Fruit fly (Drosophila melanogaster) whole organism, adult: ENCODE data around the gene CG45075.

Experiments used
- CG11617 ChIP-seq: fragments of 200-800 bp; sonication (Bioruptor generic); optimal IDR thresholded peaks from 2 replicates; lab custom pipeline; 2017; ENCODE audit warnings: mild to moderate bottlenecking, missing biosample characterization, missing genetic modification reagents, missing genetic modification characterization
- CG12768 ChIP-seq: fragments of 200-800 bp; sonication (Bioruptor generic); optimal IDR thresholded peaks from 2 replicates; lab custom pipeline; 2017; ENCODE audit warnings: missing biosample characterization, missing genetic modification characterization, mild to moderate bottlenecking, moderate library complexity, missing genetic modification reagents
- CG14711 ChIP-seq: fragments of 200-800 bp; sonication (Bioruptor generic); optimal IDR thresholded peaks from 2 replicates; lab custom pipeline; 2018; ENCODE audit warnings: missing biosample characterization, mild to moderate bottlenecking, missing genetic modification characterization, moderate library complexity
- CG1620 ChIP-seq: fragments of 200-800 bp; sonication (Bioruptor generic); optimal IDR thresholded peaks from 2 replicates; lab custom pipeline; 2016; ENCODE audit warnings: missing biosample characterization, missing genetic modification characterization
- CG33017 ChIP-seq: fragments of 200-800 bp; sonication (Bioruptor generic); optimal IDR thresholded peaks from 2 replicates; lab custom pipeline; 2018; ENCODE audit warnings: missing biosample characterization, mild to moderate bottlenecking, missing genetic modification characterization, moderate library complexity
- CG5204 ChIP-seq: fragments of 200-800 bp; sonication (Bioruptor generic); optimal IDR thresholded peaks from 2 replicates; lab custom pipeline; 2016; ENCODE audit warnings: missing biosample characterization, missing genetic modification characterization
- CG7045 ChIP-seq: fragments of 200-800 bp; sonication (Bioruptor generic); optimal IDR thresholded peaks from 2 replicates; lab custom pipeline; 2017; ENCODE audit warnings: missing biosample characterization, mild to moderate bottlenecking, missing genetic modification characterization
- CG7101 ChIP-seq: fragments of 200-800 bp; sonication (Bioruptor generic); optimal IDR thresholded peaks from 2 replicates; lab custom pipeline; 2018; ENCODE audit warnings: missing biosample characterization, mild to moderate bottlenecking, missing genetic modification characterization, moderate library complexity
- Clk ChIP-seq: fragments of 200-800 bp; sonication (Bioruptor generic); optimal IDR thresholded peaks from 2 replicates; lab custom pipeline; 2017; ENCODE audit warnings: missing biosample characterization, missing genetic modification characterization
- Crg-1 ChIP-seq: fragments of 200-800 bp; sonication (Bioruptor generic); optimal IDR thresholded peaks from 2 replicates; lab custom pipeline; 2016; ENCODE audit warnings: missing biosample characterization, missing genetic modification characterization
- Hr96 ChIP-seq: fragments of 200-800 bp; sonication (Bioruptor generic); optimal IDR thresholded peaks from 2 replicates; lab custom pipeline; 2016; ENCODE audit warnings: missing biosample characterization, missing genetic modification characterization
- Mnt ChIP-seq: fragments of 200-800 bp; sonication (Bioruptor generic); optimal IDR thresholded peaks from 2 replicates; lab custom pipeline; 2016; ENCODE audit warnings: missing biosample characterization, mild to moderate bottlenecking, missing genetic modification characterization
- bab1 ChIP-seq: fragments of 200-800 bp; sonication (Bioruptor generic); optimal IDR thresholded peaks from 3 replicates; lab custom pipeline; 2019; ENCODE audit warnings: missing biosample characterization, mild to moderate bottlenecking, missing genetic modification characterization, moderate library complexity
- cic ChIP-seq: fragments of 200-800 bp; sonication (Bioruptor generic); optimal IDR thresholded peaks from 2 replicates; lab custom pipeline; 2017; ENCODE audit warnings: missing biosample characterization, mild to moderate bottlenecking, missing genetic modification characterization, moderate library complexity
- cnc ChIP-seq, 2 experiments: fragments of >200 bp; optimal IDR thresholded peaks; 2 replicates each; lab custom pipeline; 2017
- kay ChIP-seq: fragments of 200-800 bp; sonication (Bioruptor generic); peaks from one replicate; lab custom pipeline; 2016; ENCODE audit warnings: missing biosample characterization, missing genetic modification characterization, borderline replicate concordance
- ovo ChIP-seq: fragments of 200-800 bp; sonication (Bioruptor generic); optimal IDR thresholded peaks from 2 replicates; lab custom pipeline; 2016; ENCODE audit warnings: missing biosample characterization, missing genetic modification characterization
- pad ChIP-seq: fragments of 200-800 bp; sonication (Bioruptor generic); optimal IDR thresholded peaks from 3 replicates; lab custom pipeline; 2017; ENCODE audit warnings: missing biosample characterization, missing genetic modification characterization, mild to moderate bottlenecking, moderate library complexity, missing genetic modification reagents
- tj ChIP-seq: fragments of 200-800 bp; sonication (Bioruptor generic); optimal IDR thresholded peaks from 3 replicates; lab custom pipeline; 2017; ENCODE audit warnings: missing biosample characterization, mild to moderate bottlenecking, missing genetic modification characterization, moderate library complexity
- toe ChIP-seq: fragments of 200-800 bp; sonication (Bioruptor generic); optimal IDR thresholded peaks from 2 replicates; lab custom pipeline; 2016; ENCODE audit warnings: missing biosample characterization, missing genetic modification characterization

CG45075 gene

DNA sequence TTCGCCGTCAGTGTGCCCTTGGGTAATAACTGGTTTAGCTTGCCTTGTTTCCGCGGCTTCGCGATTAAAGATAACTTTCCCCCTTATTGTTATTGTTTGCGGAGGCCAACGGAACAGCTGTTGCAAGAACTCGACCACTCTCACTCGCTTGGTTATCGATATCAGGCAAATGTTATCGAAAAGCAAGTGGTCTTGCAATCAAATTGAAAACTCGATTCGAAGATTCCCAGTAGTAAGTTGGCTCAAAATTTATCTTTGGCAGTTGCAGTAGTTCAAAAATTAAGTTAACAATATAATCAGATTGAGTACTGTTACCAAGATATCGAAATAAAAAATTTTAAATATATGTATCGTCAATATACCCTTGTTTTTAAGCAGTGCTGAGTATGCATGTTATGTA is 25.4 kb upstream of the CG45075 start, which contains the start of the genes Fbw5 and CG9147:
Gene Fbw5, minus strand, starts transcription at position 131 of the 400 bp plus-strand sequence.
Gene CG9147, plus strand, starts transcription at position 175 of the 400 bp plus-strand sequence.
- no peak for TF ChIP-seq CG5204
- peak; percentile 99 for TF ChIP-seq CG7101 (tag; lab: Kevin White, UChicago)
- TF ChIP-seq pad (GFP tag; lab: Kevin White, UChicago): peak; percentile 88
- peak; percentile 87 for TF ChIP-seq Hr96 (GFP tag; lab: Kevin White, UChicago)
- TF ChIP-seq bab1 (GFP tag; lab: Kevin White, UChicago): peak; percentile 99
- TF ChIP-seq Clk (GFP tag; lab: Kevin White, UChicago): peak; percentile 67
- peak; percentile 98 for TF ChIP-seq CG14711
- TF ChIP-seq CG33017 (tag; lab: Kevin White, UChicago): peak; percentile 99
- peak; percentile 89 for TF ChIP-seq CG7045 (GFP tag; lab: Kevin White, UChicago)
- TF ChIP-seq toe: peak; percentile 54
- no peak for TF ChIP-seq ovo (GFP tag; lab: Kevin White, UChicago)
- peak; percentile 95 for TF ChIP-seq Crg-1
- TF ChIP-seq kay (GFP tag; lab: Kevin White, UChicago): no peak
- TF ChIP-seq CG12768: peak; percentile 97
- TF ChIP-seq CG1620 (GFP tag; lab: Kevin White, UChicago): peak; percentile 71
- TF ChIP-seq Mnt: peak; percentile 78
- peak; percentile 88 for TF ChIP-seq tj (GFP tag; lab: Kevin White, UChicago)
- TF ChIP-seq cnc (optimal IDR thresholded peaks at IDR 0.05; lab: Kevin White, UChicago): no peak
- peak; percentile 93 for TF ChIP-seq CG11617 (GFP tag; lab: Kevin White, UChicago)
- TF ChIP-seq cic: peak; percentile 85

DNA sequence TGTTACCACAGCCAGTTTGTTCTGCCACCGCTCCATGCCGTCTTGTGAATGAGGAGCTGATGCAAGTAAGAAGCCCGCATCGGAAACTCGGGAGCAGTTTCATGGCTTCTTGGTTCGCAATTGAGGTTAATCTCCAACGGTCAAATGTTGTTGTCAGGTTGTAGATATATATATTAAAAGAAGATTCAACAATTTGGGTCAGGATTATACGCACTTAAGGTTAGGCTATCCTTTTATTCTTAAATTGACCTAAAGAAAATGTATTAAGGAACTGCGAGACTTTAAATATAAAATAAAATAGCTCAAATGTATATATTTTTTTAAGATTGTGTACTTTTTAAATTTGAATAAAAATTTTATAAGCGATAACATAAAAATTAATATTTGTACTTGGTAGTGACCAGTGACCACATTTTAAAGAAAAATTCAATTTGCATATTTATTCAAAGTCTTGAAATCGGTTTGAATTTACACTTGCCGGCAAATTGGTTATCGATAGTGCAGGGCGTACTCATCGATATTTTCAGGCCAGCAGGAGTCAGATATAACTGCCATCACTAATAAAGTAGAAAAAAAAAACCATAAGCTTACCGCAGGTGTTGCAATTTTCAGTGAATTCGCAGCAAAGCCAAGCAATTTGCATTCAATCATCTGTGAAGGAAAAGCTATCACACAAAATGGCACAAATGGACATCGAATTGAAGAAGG is 22.5 kb upstream of the CG45075 start, which contains the start of the genes CG9150 and Pfdn1:
Gene CG9150, minus strand, starts transcription at position 51 of the 708 bp plus-strand sequence.
Gene Pfdn1, plus strand, starts transcription at position 536 of the 708 bp plus-strand sequence.
- peak; percentile 66 for TF ChIP-seq bab1 (GFP tag; lab: Kevin White, UChicago)
- TF ChIP-seq Mnt: peak; percentile 66
- no peak for TF ChIP-seq CG12768
- TF ChIP-seq Clk (GFP tag; lab: Kevin White, UChicago): no peak
- peak; percentile 22 for TF ChIP-seq CG7101 (tag; lab: Kevin White, UChicago)
- peak; percentile 16 for TF ChIP-seq tj (GFP tag; lab: Kevin White, UChicago)
- no peak for TF ChIP-seq cnc (optimal IDR thresholded peaks at IDR 0.05; lab: Kevin White, UChicago)
- TF ChIP-seq toe: no peak
- TF ChIP-seq kay (GFP tag; lab: Kevin White, UChicago): no peak

DNA sequence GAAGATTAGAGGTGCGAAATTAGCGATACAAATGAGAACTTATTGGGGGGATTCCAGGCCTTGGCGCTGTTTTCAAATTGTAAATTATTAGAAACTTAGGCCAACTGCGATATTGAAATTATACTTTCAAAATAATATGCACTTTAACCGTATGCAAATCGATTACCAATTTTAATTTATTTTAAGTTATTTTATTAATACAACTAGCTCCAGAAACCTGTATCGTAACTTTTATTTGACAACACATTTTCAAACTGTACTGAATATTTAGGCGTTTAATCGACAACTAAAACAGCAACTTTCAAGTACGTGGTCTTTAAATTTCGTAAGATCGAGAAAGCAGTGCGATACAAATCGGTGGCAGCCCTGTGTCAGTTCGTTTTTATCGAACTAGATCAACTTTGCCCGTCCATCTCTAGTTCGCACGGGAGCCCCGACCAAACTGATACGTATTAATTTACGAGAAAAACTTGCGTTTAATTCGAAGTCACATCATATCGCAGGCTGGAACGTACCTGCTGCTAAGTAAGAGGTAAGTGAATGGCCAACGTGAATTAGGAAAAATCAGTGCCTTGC is 20.5 kb upstream of the CG45075 start, which contains the start of the genes CG9154 and Kr-h2:
Gene CG9154, minus strand, starts transcription at position 31 of the 576 bp plus-strand sequence.
Gene Kr-h2, plus strand, starts transcription at position 335 of the 576 bp plus-strand sequence.
- peak; percentile 56 for TF ChIP-seq CG1620 (GFP tag; lab: Kevin White, UChicago)
- TF ChIP-seq Clk (GFP tag; lab: Kevin White, UChicago): peak; percentile 44
- TF ChIP-seq CG11617 (GFP tag; lab: Kevin White, UChicago): peak; percentile 82
- TF ChIP-seq CG33017 (tag; lab: Kevin White, UChicago): peak; percentile 53
- peak; percentile 36 for TF ChIP-seq bab1 (GFP tag; lab: Kevin White, UChicago)
- TF ChIP-seq CG7045 (GFP tag; lab: Kevin White, UChicago): peak; percentile 74
- peak; percentile 14 for TF ChIP-seq cic
- peak; percentile 85 for TF ChIP-seq toe
- TF ChIP-seq pad (GFP tag; lab: Kevin White, UChicago): peak; percentile 42
- no peak for TF ChIP-seq Hr96 (GFP tag; lab: Kevin White, UChicago)
- TF ChIP-seq ovo (GFP tag; lab: Kevin White, UChicago): peak; percentile 35
- no peak for TF ChIP-seq Crg-1
- peak; percentile 64 for TF ChIP-seq Mnt
- no peak for TF ChIP-seq kay (GFP tag; lab: Kevin White, UChicago)
- no peak for TF ChIP-seq CG5204
- TF ChIP-seq cnc (optimal IDR thresholded peaks at IDR 0.05; lab: Kevin White, UChicago): no peak
- TF ChIP-seq CG7101 (tag; lab: Kevin White, UChicago): peak; percentile 68
- TF ChIP-seq tj (GFP tag; lab: Kevin White, UChicago): peak; percentile 39
- peak; percentile 60 for TF ChIP-seq CG12768
- peak; percentile 70 for TF ChIP-seq CG14711

DNA sequence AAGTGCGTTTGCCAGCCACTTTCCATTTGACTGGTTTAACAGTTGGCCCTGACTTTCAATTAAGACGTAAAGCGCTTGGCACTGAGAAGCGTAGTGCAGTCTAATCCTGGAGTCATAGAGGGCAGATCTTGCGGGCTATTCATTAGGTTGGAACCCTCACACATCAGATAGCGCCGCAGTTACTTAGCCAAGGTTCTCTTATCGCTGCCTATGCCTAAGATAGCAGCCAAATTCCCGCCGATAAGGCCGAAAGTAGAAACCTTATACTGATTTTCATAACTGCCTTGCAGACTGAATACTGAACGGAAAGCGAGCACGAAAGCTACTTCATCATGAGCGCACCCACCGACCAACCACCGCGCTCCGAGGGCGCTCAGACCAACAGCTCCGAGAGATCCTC is 19.1 kb upstream of the CG45075 start:
- no peak for TF ChIP-seq Crg-1
- TF ChIP-seq cic: no peak
- TF ChIP-seq kay (GFP tag; lab: Kevin White, UChicago): no peak
- no peak for TF ChIP-seq CG12768
- TF ChIP-seq Hr96 (GFP tag; lab: Kevin White, UChicago): no peak
- TF ChIP-seq Clk (GFP tag; lab: Kevin White, UChicago): no peak
- TF ChIP-seq toe: no peak
- no peak for TF ChIP-seq CG11617 (GFP tag; lab: Kevin White, UChicago)

DNA sequence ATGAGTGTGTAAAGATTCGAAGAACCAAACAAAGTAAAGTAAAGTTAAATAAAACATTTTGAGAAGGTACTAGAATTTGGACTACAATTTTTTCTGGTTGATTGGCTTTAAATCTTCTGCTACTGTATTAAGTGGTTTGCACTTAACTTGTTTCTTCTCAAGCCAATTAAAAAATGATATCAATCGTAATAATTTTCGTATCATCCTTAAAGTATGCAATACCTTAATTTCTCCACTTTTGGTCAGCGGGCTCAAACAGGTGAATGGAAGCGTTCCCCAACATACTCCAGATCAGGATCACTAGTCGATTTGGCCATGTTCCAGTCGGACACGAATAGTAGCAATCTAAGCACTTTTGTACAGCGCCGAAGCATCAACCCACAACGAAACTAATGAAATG is 17.3 kb upstream of the CG45075 start:
- TF ChIP-seq CG7045 (GFP tag; lab: Kevin White, UChicago) (no peak), Mnt (no peak), pad (GFP tag; lab: Kevin White, UChicago) (no peak), ovo (GFP tag; lab: Kevin White, UChicago) (no peak), CG5204 (no peak), CG33017 (tag; lab: Kevin White, UChicago) (no peak), CG7101 (tag; lab: Kevin White, UChicago) (no peak), CG1620 (GFP tag; lab: Kevin White, UChicago) (no peak), toe (no peak), Clk (GFP tag; lab: Kevin White, UChicago) (no peak), kay (GFP tag; lab: Kevin White, UChicago) (no peak)
